Fruit fly (Drosophila melanogaster): ENCODE measurements around the gene Marcal1.

Marcal1 gene

dm6 chr2L:5006323-5006722, 51.0 kb downstream of the Marcal1 start:
- TF ChIP-seq CTCF (optimal IDR thresholded peaks at IDR 0.05) (no peak), CG8478 (optimal IDR thresholded peaks at IDR 0.05) (no peak)

- no peak for TF ChIP-seq CTCF (optimal IDR thresholded peaks at IDR 0.05)
- TF ChIP-seq CG8478 (optimal IDR thresholded peaks at IDR 0.05) = no peak
These were observed 51.9 kb downstream of the Marcal1 start for dm6 chr2L:5007256-5007655.

Data from S2 (cell line).